Fruit fly (Drosophila melanogaster): ENCODE measurements around the gene CG32086.

Gene CG32086

DNA sequence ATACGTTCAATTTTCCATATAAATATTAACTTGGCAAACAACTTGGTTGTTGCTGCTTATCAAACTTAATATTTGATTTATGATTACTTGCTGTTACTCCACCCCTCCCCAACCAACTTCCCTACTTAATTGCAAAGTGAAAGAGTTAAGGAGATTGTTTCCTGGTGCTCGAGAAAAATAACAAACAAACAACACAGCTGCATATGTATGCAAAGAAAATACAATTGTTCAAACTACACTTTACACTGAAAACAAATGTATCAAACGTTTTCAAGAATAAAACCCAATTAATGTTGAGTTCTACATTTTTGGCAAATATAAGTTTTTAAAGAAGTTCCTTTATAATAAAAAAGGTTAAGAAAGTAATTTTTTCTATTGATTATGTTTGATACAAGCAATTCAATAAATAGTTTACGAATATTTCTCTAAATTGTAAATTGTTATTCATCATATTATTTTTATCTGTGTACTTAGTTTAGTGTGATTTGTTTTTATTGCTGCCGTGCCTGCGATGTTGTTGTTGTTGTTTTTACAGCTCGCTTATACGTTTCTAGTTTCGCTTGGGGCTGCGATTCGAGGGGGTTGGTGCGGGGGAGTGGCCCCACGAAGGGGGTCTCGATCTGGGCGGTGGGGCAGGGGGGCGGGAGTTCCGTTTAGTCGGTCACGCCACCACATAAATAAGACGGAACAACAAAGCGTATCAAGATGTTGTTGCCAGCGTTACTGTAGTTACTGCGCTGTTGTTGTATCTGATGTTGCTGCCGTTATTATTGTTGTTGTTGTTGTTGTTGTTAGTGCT, 28.0 kb downstream of the CG32086 start (continued):
- TF ChIP-seq Sox102F (GFP tag; optimal IDR thresholded peaks at IDR 0.05) (peak; percentile 91), Vsx1 (GFP tag; optimal IDR thresholded peaks at IDR 0.05) (peak; percentile 11), ato (GFP tag; IDR thresholded peaks at IDR 0.05; ENCODE audit: partially characterized antibody) (no peak), CG17802 (tag; optimal IDR thresholded peaks at IDR 0.05) (no peak), emc (GFP tag; optimal IDR thresholded peaks at IDR 0.05) (no peak), CG10366 (GFP tag; IDR thresholded peaks at IDR 0.05) (no peak; the same call in 1 of the 2 replicates), stc (GFP tag; IDR thresholded peaks at IDR 0.05) (peak; percentile 77; the same call in 1 of the 2 replicates), CG18476 (GFP tag; optimal IDR thresholded peaks at IDR 0.05) (peak; percentile 45), ERR (GFP tag; optimal IDR thresholded peaks at IDR 0.05) (peak; percentile 24), Max (GFP tag; optimal IDR thresholded peaks at IDR 0.05) (peak; percentile 28), CG42726 (GFP tag; IDR thresholded peaks at IDR 0.05; ENCODE audit: partially characterized antibody) (no peak), CG1647 (GFP tag; optimal IDR thresholded peaks at IDR 0.05) (peak; percentile 15), Taf1 (GFP tag; IDR thresholded peaks at IDR 0.05) (no peak), fd64A (GFP tag; optimal IDR thresholded peaks at IDR 0.05) (peak; percentile 20), Sry-δ (GFP tag; optimal IDR thresholded peaks at IDR 0.05) (peak; percentile 18), CG31441 (GFP tag; IDR thresholded peaks at IDR 0.05) (peak; percentile 90), Antp (GFP tag; optimal IDR thresholded peaks at IDR 0.05) (no peak), Oaz (GFP tag; IDR thresholded peaks at IDR 0.05) (0 out of 2 replicates have a peak, but pooled peaks have one; percentile 12), CG7372 (GFP tag; IDR thresholded peaks at IDR 0.05) (no peak), lbe (GFP tag; optimal IDR thresholded peaks at IDR 0.05) (no peak), btn (GFP tag; optimal IDR thresholded peaks at IDR 0.05) (no peak), mld (GFP tag; IDR thresholded peaks at IDR 0.05; ENCODE audit: partially characterized antibody) (no peak), ATbp (GFP tag; optimal IDR thresholded peaks at IDR 0.05) (peak; percentile 38), CG5953 (GFP tag; IDR thresholded peaks at IDR 0.05) (no peak), ftz-f1 (GFP tag; optimal IDR thresholded peaks at IDR 0.05) (no peak), CG7556 (GFP tag; optimal IDR thresholded peaks at IDR 0.05) (peak; percentile 84), CG9609 (GFP tag; optimal IDR thresholded peaks at IDR 0.05) (no peak), dmrt11E (tag; optimal IDR thresholded peaks at IDR 0.05) (peak; percentile 82), CG3847 (GFP tag; IDR thresholded peaks at IDR 0.05) (peak; percentile 59; the same call in 1 of the 2 replicates), PHDP (tag; optimal IDR thresholded peaks at IDR 0.05) (peak; percentile 86), CG3407 (GFP tag; optimal IDR thresholded peaks at IDR 0.05) (peak; percentile 63), Ets65A (GFP tag) (no peak), CG17568 (GFP tag; optimal IDR thresholded peaks at IDR 0.05) (peak; percentile 49), CG17829 (tag; optimal IDR thresholded peaks at IDR 0.05) (peak; percentile 83), twi (tag; optimal IDR thresholded peaks at IDR 0.05) (peak; percentile 54), gce (GFP tag; IDR thresholded peaks at IDR 0.05) (peak; percentile 26; the same call in 1 of the 3 replicates), D (optimal IDR thresholded peaks at IDR 0.05) (no peak), D (GFP tag; optimal IDR thresholded peaks at IDR 0.05) (peak; percentile 71), salm (tag; optimal IDR thresholded peaks at IDR 0.05) (peak; percentile 44), tna (GFP tag; IDR thresholded peaks at IDR 0.05; ENCODE audit: partially characterized antibody) (no peak), fd102C (GFP tag; optimal IDR thresholded peaks at IDR 0.05) (no peak), hb (GFP tag; IDR thresholded peaks at IDR 0.05; ENCODE audit: partially characterized antibody) (no peak), tgo (GFP tag; IDR thresholded peaks at IDR 0.05) (peak; percentile 53; the same call in 2 of the 3 replicates), eyg (GFP tag; optimal IDR thresholded peaks at IDR 0.05) (no peak), HLH54F (GFP tag; optimal IDR thresholded peaks at IDR 0.05) (no peak), CG3065 (GFP tag; optimal IDR thresholded peaks at IDR 0.05) (no peak), shn (GFP tag; optimal IDR thresholded peaks at IDR 0.05) (peak; percentile 10), unc-4 (GFP tag; IDR thresholded peaks at IDR 0.05; ENCODE audit: partially characterized antibody) (no peak), CG10267 (tag; optimal IDR thresholded peaks at IDR 0.05) (peak; percentile 79)
